Worm (Caenorhabditis elegans) whole organism, midembryonic: ENCODE results near the gene daf-1.

Experiments
- cog-1 ChIP-seq: sonication (generic microtip); optimal IDR thresholded peaks from 2 replicates; lab custom pipeline; 2016; ENCODE audit warnings: missing genetic modification characterization, missing compliant biosample characterization
- flt-1 ChIP-seq: fragments of 200-800 bp; sonication (Bioruptor generic); IDR thresholded peaks from 2 replicates; pipeline ENCODE4 v1.3.6; 2022; ENCODE audit warnings: missing genetic modification characterization, missing compliant biosample characterization
- tab-1 ChIP-seq: fragments of 200-800 bp; sonication (Bioruptor generic); IDR thresholded peaks from 2 replicates; pipeline ENCODE4 v1.3.6; 2022; ENCODE audit warnings: missing genetic modification characterization, missing compliant biosample characterization

DNA sequence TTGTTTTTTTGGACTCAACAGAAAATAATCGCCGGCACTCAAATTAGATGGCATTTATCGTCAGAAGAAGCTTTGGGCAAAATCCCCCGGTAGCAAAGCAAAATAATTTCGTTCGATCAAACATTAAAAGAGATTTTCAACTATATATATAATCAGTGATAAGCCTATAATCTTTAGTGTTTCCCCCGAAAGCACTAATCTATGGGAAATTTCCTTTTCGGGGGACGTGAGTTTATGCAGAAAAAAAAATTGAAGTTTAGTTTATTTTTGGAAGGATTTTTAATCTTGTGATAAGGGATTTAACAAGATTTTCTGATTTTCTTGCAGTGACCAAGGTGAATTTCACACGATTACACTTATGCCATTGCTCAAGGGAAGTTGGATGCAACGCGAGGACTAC lies 1.8 kb downstream of the daf-1 start:
- TF ChIP-seq flt-1 (GFP tag; lab: Robert Waterston, UW) (no peak), cog-1 (no peak), tab-1 (no peak)
